Worm (Caenorhabditis elegans) whole organism, L1 larva: ENCODE data around the gene D1069.3.
A peak's percentile ranks its signal among the peaks of the same experiment; 100 is the strongest.

Experiments
- aha-1 ChIP-seq: fragments of 150-350 bp; optimal IDR thresholded peaks from 2 replicates; lab custom pipeline; 2014; ENCODE audit warnings: missing biosample characterization, missing genetic modification characterization
- ama-1 ChIP-seq: fragments of 150-350 bp; optimal IDR thresholded peaks from 2 replicates; lab custom pipeline; 2014
- blmp-1 ChIP-seq: fragments of 150-350 bp; optimal IDR thresholded peaks from 2 replicates; lab custom pipeline; 2014; ENCODE audit warnings: missing biosample characterization, missing genetic modification characterization
- ceh-8 ChIP-seq: fragments of 200-800 bp; sonication (Bioruptor generic); optimal IDR thresholded peaks from 2 replicates; lab custom pipeline; 2018; ENCODE audit warnings: mild to moderate bottlenecking, missing genetic modification characterization, moderate library complexity, missing compliant biosample characterization
- dsc-1 ChIP-seq: sonication (generic microtip); optimal IDR thresholded peaks from 2 replicates; lab custom pipeline; 2016; ENCODE audit warnings: mild to moderate bottlenecking, missing genetic modification characterization, missing compliant biosample characterization
- efl-1 ChIP-seq, 4 experiments: fragments of 150-350 bp; optimal IDR thresholded peaks in 3 of 4; peaks in 1 of 4; 1 replicate in 1 of 4; 2 replicates in 3 of 4; lab custom pipeline; 2014; ENCODE audit warnings: missing biosample characterization in 2 of 4, missing genetic modification characterization in 2 of 4, missing genetic modification reagents in 2 of 4
- elt-2 ChIP-seq: sonication (generic microtip); optimal IDR thresholded peaks from 2 replicates; lab custom pipeline; 2016; ENCODE audit warnings: missing genetic modification characterization, mild to moderate bottlenecking, inconsistent platforms, missing compliant biosample characterization, missing genetic modification reagents
- elt-3 ChIP-seq, 6 experiments: fragments of 150-350 bp in 1 of 6; sonication (generic microtip); optimal IDR thresholded peaks; 2 replicates each; lab custom pipeline; 2017 to 2018; ENCODE audit warnings: missing biosample characterization in 6 of 6, missing genetic modification characterization in 6 of 6, inconsistent platforms in 1 of 6
- ets-5 ChIP-seq: fragments of 200-800 bp; sonication (Bioruptor generic); IDR thresholded peaks from 2 replicates; pipeline ENCODE4 v1.3.6; 2022; ENCODE audit warnings: missing genetic modification characterization, missing compliant biosample characterization
- fkh-8 ChIP-seq: sonication (generic microtip); optimal IDR thresholded peaks from 2 replicates; lab custom pipeline; 2016; ENCODE audit warnings: mild to moderate bottlenecking, missing genetic modification characterization, missing compliant biosample characterization
- grh-1 ChIP-seq: fragments of 200-800 bp; sonication (Bioruptor generic); IDR thresholded peaks from 2 replicates; pipeline ENCODE4 v1.3.6; 2022; ENCODE audit warnings: missing genetic modification reagents, missing genetic modification characterization, missing compliant biosample characterization
- irx-1 ChIP-seq: sonication (generic microtip); optimal IDR thresholded peaks from 2 replicates; lab custom pipeline; 2016; ENCODE audit warnings: missing genetic modification characterization, missing compliant biosample characterization
- lin-13 ChIP-seq: fragments of 150-350 bp; optimal IDR thresholded peaks from 2 replicates; lab custom pipeline; 2014; ENCODE audit warnings: missing biosample characterization, missing genetic modification reagents, missing genetic modification characterization
- lin-15B ChIP-seq: fragments of 150-350 bp; sonication (generic microtip); optimal IDR thresholded peaks from 3 replicates; lab custom pipeline; 2014; ENCODE audit warnings: missing biosample characterization, missing genetic modification characterization
- lsy-2 ChIP-seq, 2 experiments: fragments of 150-350 bp; optimal IDR thresholded peaks; 2 replicates each; lab custom pipeline; 2014; ENCODE audit warnings: missing biosample characterization in 2 of 2, missing genetic modification characterization in 2 of 2
- mdl-1 ChIP-seq, 2 experiments: fragments of 150-350 bp; optimal IDR thresholded peaks; 2 replicates each; lab custom pipeline; 2014 to 2017; ENCODE audit warnings: missing biosample characterization in 2 of 2, missing genetic modification characterization in 2 of 2, inconsistent platforms in 1 of 2
- mef-2 ChIP-seq: fragments of 150-350 bp; optimal IDR thresholded peaks from 2 replicates; lab custom pipeline; 2014; ENCODE audit warnings: missing biosample characterization, missing genetic modification characterization
- nhr-11 ChIP-seq: fragments of 150-350 bp; optimal IDR thresholded peaks from 2 replicates; lab custom pipeline; 2014; ENCODE audit warnings: missing biosample characterization, missing genetic modification characterization
- nhr-47 ChIP-seq: sonication (generic microtip); optimal IDR thresholded peaks from 2 replicates; lab custom pipeline; 2016; ENCODE audit warnings: mild to moderate bottlenecking, missing genetic modification characterization, moderate library complexity, missing compliant biosample characterization
- nhr-85 ChIP-seq: sonication (generic microtip); peaks from one replicate; lab custom pipeline; 2016; ENCODE audit warnings: missing genetic modification characterization, inconsistent platforms, missing compliant biosample characterization
- nhr-90 ChIP-seq: sonication (generic microtip); optimal IDR thresholded peaks from 2 replicates; lab custom pipeline; 2016; ENCODE audit warnings: mild to moderate bottlenecking, missing genetic modification characterization, missing compliant biosample characterization; ENCODE audit not compliant: poor library complexity
- pax-3 ChIP-seq: fragments of 200-800 bp; sonication (Bioruptor generic); optimal IDR thresholded peaks from 2 replicates; lab custom pipeline; 2018; ENCODE audit warnings: mild to moderate bottlenecking, missing genetic modification characterization, moderate library complexity, missing compliant biosample characterization
- pqm-1 ChIP-seq: sonication (generic microtip); optimal IDR thresholded peaks from 3 replicates; lab custom pipeline; 2017; ENCODE audit warnings: missing biosample characterization, missing genetic modification characterization
- skn-1 ChIP-seq: fragments of 150-350 bp; optimal IDR thresholded peaks from 2 replicates; lab custom pipeline; 2014; ENCODE audit warnings: missing biosample characterization, missing genetic modification characterization
- tbx-2 ChIP-seq: sonication (generic microtip); optimal IDR thresholded peaks from 2 replicates; lab custom pipeline; 2016; ENCODE audit warnings: missing genetic modification characterization, missing compliant biosample characterization
- tlp-1 ChIP-seq: fragments of 150-350 bp; optimal IDR thresholded peaks from 2 replicates; lab custom pipeline; 2014; ENCODE audit warnings: missing biosample characterization, missing genetic modification characterization
- unc-62 ChIP-seq: fragments of 150-350 bp; optimal IDR thresholded peaks from 2 replicates; lab custom pipeline; 2014; ENCODE audit warnings: missing biosample characterization, missing genetic modification reagents, missing genetic modification characterization
- xbp-1 ChIP-seq: sonication (generic microtip); optimal IDR thresholded peaks from 2 replicates; lab custom pipeline; 2016; ENCODE audit warnings: missing genetic modification characterization, missing compliant biosample characterization
- ztf-4 ChIP-seq: fragments of 150-350 bp; optimal IDR thresholded peaks from 2 replicates; lab custom pipeline; 2014; ENCODE audit warnings: missing biosample characterization, missing genetic modification characterization

The D1069.3 gene

ce11 chrII:340714-341113 is 7.0 kb downstream of the D1069.3 start:
- TF ChIP-seq lin-13 (GFP tag; lab: Kevin White, UChicago) (no peak), xbp-1 (tag; lab: Kevin White, UChicago) (no peak), dsc-1 (tag; lab: Kevin White, UChicago) (no peak), mef-2 (no peak), efl-1 (optimal IDR thresholded peaks at IDR 0.05; lab: Kevin White, UChicago) (no peak), efl-1 (GFP tag; optimal IDR thresholded peaks at IDR 0.05 in 1 of 2; lab: Kevin White, UChicago) (peak in 1 of 2 experiments; percentile 28)

DNA sequence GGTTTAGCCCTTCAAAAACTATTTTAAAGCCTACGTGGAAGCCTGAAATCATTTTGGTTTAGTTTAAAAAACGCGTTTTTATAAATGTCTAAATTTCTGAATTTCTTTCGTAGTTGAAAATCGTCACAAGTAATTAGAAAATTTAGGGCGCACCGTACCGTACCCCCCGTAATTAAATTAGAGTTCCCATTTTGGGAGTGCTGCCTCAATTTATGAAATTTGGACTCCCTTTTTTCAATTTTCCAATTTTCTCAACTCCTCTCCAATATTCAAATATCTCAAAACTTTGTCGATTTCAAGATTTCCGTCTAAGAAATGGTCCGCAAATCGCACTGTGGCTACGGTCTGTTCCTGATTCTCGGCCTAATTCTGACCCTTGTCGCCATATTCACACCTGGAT is 7.5 kb downstream of the D1069.3 start, which contains the start of gene clc-31:
Gene clc-31, plus strand, starts transcription at position 301 of the 400 bp plus-strand sequence.
- peak; percentile 87 for TF ChIP-seq ceh-8
- TF ChIP-seq ets-5, result no peak

DNA sequence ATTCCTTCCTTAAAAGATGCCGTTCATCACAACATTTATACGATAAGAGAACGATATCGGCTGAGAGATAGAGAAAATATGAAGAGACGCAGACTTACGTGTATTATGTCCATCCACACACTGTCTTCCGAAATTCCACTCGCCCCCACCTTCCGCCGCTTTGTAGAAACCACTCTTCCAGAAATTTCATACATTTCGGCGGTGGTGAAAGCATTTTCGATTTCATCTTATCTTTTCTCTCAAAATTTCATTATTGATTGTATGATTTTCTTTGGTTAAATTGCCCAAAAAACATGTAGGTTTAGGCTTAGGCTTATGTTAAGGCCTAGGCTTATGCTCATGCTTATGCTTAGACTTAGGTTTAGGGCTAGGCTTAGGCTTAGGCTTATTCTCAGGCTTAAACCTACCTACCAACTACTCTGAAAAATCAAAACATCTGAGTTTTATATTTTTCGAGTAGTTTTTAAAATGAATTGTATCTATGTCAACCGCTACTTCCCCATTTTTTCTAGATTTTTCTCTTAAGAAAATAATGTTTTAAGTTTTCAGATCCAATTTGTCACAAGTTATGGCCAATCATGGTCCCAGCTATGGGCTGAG is 10.4 kb downstream of the D1069.3 start, which contains the start of gene cpn-2:
Gene cpn-2, plus strand, starts transcription at position 550 of the 600 bp plus-strand sequence.
- TF ChIP-seq ztf-4 (no peak), blmp-1 (tag; lab: Kevin White, UChicago) (peak; percentile 97), ama-1 (no peak), nhr-85 (tag; lab: Kevin White, UChicago) (peak; percentile 17)

DNA sequence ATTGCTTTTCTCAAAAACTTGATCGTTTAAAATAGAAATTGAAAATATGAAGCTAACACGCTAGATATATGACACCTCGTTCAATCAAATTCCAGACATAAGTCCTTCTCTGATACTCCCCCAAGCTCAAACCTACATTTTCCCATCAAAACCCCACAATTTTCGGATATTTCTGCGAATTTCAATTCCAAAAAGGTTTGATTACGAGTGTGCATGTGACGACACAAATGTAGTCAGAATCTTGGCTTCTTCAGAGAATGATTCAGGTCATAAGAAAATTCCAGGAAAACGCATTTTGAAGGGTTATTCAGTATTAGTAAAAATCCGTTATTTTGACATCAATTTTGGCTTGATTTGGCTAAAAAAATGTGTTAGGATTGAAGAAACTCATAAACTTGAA is 12.9 kb downstream of the D1069.3 start:
- TF ChIP-seq fkh-8 (peak; percentile 79), nhr-47 (tag; lab: Kevin White, UChicago) (peak; percentile 13), pax-3 (peak; percentile 75), ztf-4 (no peak), nhr-11 (tag; lab: Kevin White, UChicago) (peak; percentile 48), irx-1 (tag; lab: Kevin White, UChicago) (no peak)

DNA sequence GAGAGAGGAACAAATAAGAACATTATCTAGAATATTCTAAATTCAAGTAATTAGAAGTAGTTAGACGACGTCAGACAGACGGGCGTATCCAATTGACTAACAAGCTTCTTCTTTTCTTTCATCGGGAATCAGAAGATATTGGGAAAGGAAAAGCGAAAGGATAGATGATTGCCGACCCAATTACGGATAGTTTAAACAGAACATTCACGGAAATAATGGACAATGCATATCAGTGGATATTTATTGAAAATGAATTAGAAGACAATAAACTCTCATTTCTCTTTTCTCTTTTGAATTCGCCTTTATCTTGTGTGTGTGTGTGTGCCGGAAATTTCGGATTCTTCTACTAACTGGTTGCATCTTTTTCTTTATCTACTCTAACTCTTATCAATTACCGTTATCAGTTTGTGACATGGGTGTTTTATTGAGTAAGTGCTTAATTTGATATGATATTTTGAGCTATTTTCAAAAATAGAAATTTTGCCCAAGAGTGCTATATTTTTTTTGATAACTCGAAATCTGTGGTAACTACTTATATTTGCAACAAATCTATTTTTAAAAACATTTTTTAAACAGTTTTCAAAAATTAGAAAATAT is 13.7 kb downstream of the D1069.3 start:
- peak; percentile 52 for TF ChIP-seq elt-2 (tag; lab: Kevin White, UChicago)
- TF ChIP-seq efl-1 (optimal IDR thresholded peaks at IDR 0.05; lab: Kevin White, UChicago), result no peak
- no peak for TF ChIP-seq efl-1 (GFP tag; optimal IDR thresholded peaks at IDR 0.05 in 1 of 2; lab: Kevin White, UChicago)
- peak in 4 of 6 experiments; percentile 25 to 65 (median 51) for TF ChIP-seq elt-3 (tag; optimal IDR thresholded peaks at IDR 0.05; lab: Kevin White, UChicago)
- peak; percentile 97 for TF ChIP-seq blmp-1 (tag; lab: Kevin White, UChicago)
- no peak for TF ChIP-seq grh-1 (GFP tag; lab: Robert Waterston, UW)
- peak; percentile 38 for TF ChIP-seq pqm-1
- TF ChIP-seq, all 84 proteins: peak for 4

DNA sequence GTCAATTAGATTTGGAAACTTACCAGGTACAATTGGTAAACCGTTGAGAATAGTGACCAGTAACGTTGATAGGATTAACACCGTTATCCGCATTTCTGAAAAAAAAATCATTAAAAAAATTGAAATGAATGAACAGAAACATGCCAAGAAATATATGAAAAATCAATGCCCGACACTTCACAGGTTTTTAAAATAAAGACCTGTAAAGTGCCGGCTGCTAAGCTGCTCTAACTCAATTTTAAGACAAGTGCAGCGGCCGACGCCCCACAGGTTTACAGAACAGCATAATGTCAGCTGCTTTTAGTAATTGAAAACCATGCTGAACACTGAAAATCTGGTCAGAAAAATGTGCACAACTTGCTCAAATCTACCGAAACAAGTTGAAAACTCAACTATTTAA is 15.3 kb downstream of the D1069.3 start, which contains the start of gene cbn-1:
Gene cbn-1, minus strand, starts transcription at position 101 of the 400 bp plus-strand sequence.
- no peak for TF ChIP-seq tlp-1 (tag; lab: Kevin White, UChicago)
- TF ChIP-seq lin-15B (tag; lab: Kevin White, UChicago), result no peak
- no peak for TF ChIP-seq nhr-90 (tag; lab: Kevin White, UChicago)
- TF ChIP-seq ztf-4, result no peak
- TF ChIP-seq skn-1 (tag; lab: Kevin White, UChicago), result no peak
- no peak for TF ChIP-seq tbx-2 (tag; lab: Kevin White, UChicago)
- no peak for TF ChIP-seq mdl-1 (tag; optimal IDR thresholded peaks at IDR 0.05; lab: Kevin White, UChicago)
- no peak for TF ChIP-seq aha-1 (tag; lab: Kevin White, UChicago)
- no peak for TF ChIP-seq lsy-2 (tag; optimal IDR thresholded peaks at IDR 0.05; lab: Kevin White, UChicago)
- TF ChIP-seq unc-62, result no peak
